Worm (Caenorhabditis elegans) whole organism, L4 larva: Measurements from ENCODE around the gene K01A12.2.
A peak's percentile ranks its signal among the peaks of the same experiment; 100 is the strongest.

Experiments
- F37D6.2 ChIP-seq: sonication (generic microtip); optimal IDR thresholded peaks from 2 replicates; lab custom pipeline; 2016; ENCODE audit warnings: mild to moderate bottlenecking, missing genetic modification characterization, missing compliant biosample characterization
- T20F7.1 ChIP-seq: fragments of 200-800 bp; sonication (Bioruptor generic); optimal IDR thresholded peaks from 2 replicates; lab custom pipeline; 2018; ENCODE audit warnings: mild to moderate bottlenecking, missing genetic modification characterization, missing compliant biosample characterization
- T26A8.4 ChIP-seq: fragments of 200-800 bp; sonication (Bioruptor generic); IDR thresholded peaks from 2 replicates; pipeline ENCODE4 v1.3.6; 2022; ENCODE audit warnings: missing genetic modification characterization, missing compliant biosample characterization
- Y105C5A.15 ChIP-seq: fragments of 200-800 bp; sonication (Bioruptor generic); IDR thresholded peaks from 2 replicates; pipeline ENCODE4 v1.3.6; 2022; ENCODE audit warnings: missing genetic modification characterization, missing compliant biosample characterization
- aha-1 ChIP-seq: fragments of 150-350 bp; peaks from one replicate; lab custom pipeline; 2014; ENCODE audit warnings: missing biosample characterization, missing genetic modification characterization
- ama-1 ChIP-seq: fragments of 150-350 bp; optimal IDR thresholded peaks from 2 replicates; lab custom pipeline; 2014; ENCODE audit warnings: inconsistent platforms, mixed read lengths
- arid-1 ChIP-seq: fragments of 200-800 bp; sonication (Bioruptor generic); conservative IDR thresholded peaks from 2 replicates; pipeline ENCODE4 v1.3.6; 2022; ENCODE audit warnings: missing genetic modification reagents, missing genetic modification characterization, missing compliant biosample characterization
- attf-4 ChIP-seq: sonication (generic microtip); optimal IDR thresholded peaks from 3 replicates; lab custom pipeline; 2017; ENCODE audit warnings: missing biosample characterization, missing genetic modification characterization
- ceh-20 ChIP-seq: fragments of 200-800 bp; sonication (Bioruptor generic); IDR thresholded peaks from 2 replicates; pipeline ENCODE4 v1.3.6; 2022; ENCODE audit warnings: missing genetic modification reagents, missing genetic modification characterization, missing compliant biosample characterization
- ceh-62 ChIP-seq: sonication (generic microtip); optimal IDR thresholded peaks from 2 replicates; lab custom pipeline; 2017; ENCODE audit warnings: missing biosample characterization, missing genetic modification characterization
- daf-16 ChIP-seq, 3 experiments: sonication (generic microtip); optimal IDR thresholded peaks; 2 replicates each; lab custom pipeline; 2016 to 2017; ENCODE audit warnings: missing genetic modification characterization in 3 of 3, missing genetic modification reagents in 3 of 3, mild to moderate bottlenecking in 2 of 3, missing compliant biosample characterization in 2 of 3, missing biosample characterization in 1 of 3, moderate library complexity in 1 of 3
- daf-19 ChIP-seq: fragments of 200-800 bp; sonication (Bioruptor generic); conservative IDR thresholded peaks from 2 replicates; pipeline ENCODE4 v1.3.6; 2022; ENCODE audit warnings: missing genetic modification characterization, missing compliant biosample characterization
- dmd-6 ChIP-seq: fragments of 200-800 bp; sonication (Bioruptor generic); IDR thresholded peaks from 2 replicates; pipeline ENCODE4 v1.3.6; 2022; ENCODE audit warnings: missing genetic modification reagents, missing genetic modification characterization, missing compliant biosample characterization
- dpl-1 ChIP-seq: fragments of 150-350 bp; optimal IDR thresholded peaks from 2 replicates; lab custom pipeline; 2014; ENCODE audit warnings: missing biosample characterization, missing genetic modification reagents, missing genetic modification characterization
- dve-1 ChIP-seq: sonication (generic microtip); optimal IDR thresholded peaks from 2 replicates; lab custom pipeline; 2017; ENCODE audit warnings: antibody characterized with exemption, mild to moderate bottlenecking, missing genetic modification characterization, missing compliant biosample characterization; ENCODE audit not compliant: insufficient read depth
- fkh-10 ChIP-seq: fragments of 150-350 bp; optimal IDR thresholded peaks from 2 replicates; lab custom pipeline; 2014; ENCODE audit warnings: missing biosample characterization, missing genetic modification reagents, missing genetic modification characterization
- hif-1 ChIP-seq, 2 experiments: sonication (generic microtip); optimal IDR thresholded peaks; 2 replicates each; lab custom pipeline; 2016 to 2017; ENCODE audit warnings: missing compliant biosample characterization in 2 of 2, missing genetic modification characterization in 2 of 2, missing genetic modification reagents in 2 of 2, missing genotype in 2 of 2, mild to moderate bottlenecking in 1 of 2
- hlh-30 ChIP-seq: sonication (generic microtip); optimal IDR thresholded peaks from 2 replicates; lab custom pipeline; 2017; ENCODE audit warnings: antibody characterized with exemption, mild to moderate bottlenecking, missing genetic modification characterization, missing compliant biosample characterization; ENCODE audit not compliant: insufficient read depth
- hmg-1.1 ChIP-seq: fragments of 200-800 bp; sonication (Bioruptor generic); IDR thresholded peaks from 2 replicates; pipeline ENCODE4 v1.3.6; 2022; ENCODE audit warnings: missing genetic modification reagents, missing genetic modification characterization, missing compliant biosample characterization
- jun-1 ChIP-seq: fragments of 150-350 bp; optimal IDR thresholded peaks from 2 replicates; lab custom pipeline; 2014; ENCODE audit warnings: missing biosample characterization, missing genetic modification reagents, missing genetic modification characterization
- lin-29 ChIP-seq: fragments of 200-800 bp; sonication (Bioruptor generic); IDR thresholded peaks from 2 replicates; pipeline ENCODE4 v1.3.6; 2022; ENCODE audit warnings: missing genetic modification reagents, missing genetic modification characterization, missing compliant biosample characterization
- lin-39 ChIP-seq: fragments of 150-350 bp; optimal IDR thresholded peaks from 2 replicates; lab custom pipeline; 2014; ENCODE audit warnings: missing biosample characterization, missing genetic modification reagents, missing genetic modification characterization
- lsy-2 ChIP-seq, 2 experiments: fragments of 150-350 bp in 1 of 2; sonication (generic microtip) in 1 of 2; optimal IDR thresholded peaks; 2 replicates each; lab custom pipeline; 2014 to 2017; ENCODE audit warnings: missing biosample characterization in 2 of 2, missing genetic modification characterization in 2 of 2
- madf-5 ChIP-seq, 2 experiments: fragments of 200-800 bp; sonication (Bioruptor generic); IDR thresholded peaks; 2 replicates each; pipeline ENCODE4 v1.3.6; 2022; ENCODE audit warnings: missing compliant biosample characterization in 2 of 2, missing genetic modification characterization in 2 of 2
- madf-9 ChIP-seq: fragments of 200-800 bp; sonication (Bioruptor generic); conservative IDR thresholded peaks from 2 replicates; pipeline ENCODE4 v1.3.6; 2022; ENCODE audit warnings: missing genetic modification reagents, missing genetic modification characterization, missing compliant biosample characterization
- mdt-29 ChIP-seq: fragments of 200-800 bp; sonication (Bioruptor generic); IDR thresholded peaks from 2 replicates; pipeline ENCODE4 v1.3.6; 2022; ENCODE audit warnings: missing genetic modification reagents, missing genetic modification characterization, missing compliant biosample characterization
- mep-1 ChIP-seq: fragments of 150-350 bp; sonication (generic microtip); optimal IDR thresholded peaks from 3 replicates; lab custom pipeline; 2014; ENCODE audit warnings: missing biosample characterization, missing genetic modification characterization
- mxl-2 ChIP-seq: fragments of 200-800 bp; sonication (Bioruptor generic); conservative IDR thresholded peaks from 2 replicates; pipeline ENCODE4 v1.3.6; 2022; ENCODE audit warnings: missing genetic modification reagents, missing genetic modification characterization, missing compliant biosample characterization
- mxl-3 ChIP-seq: fragments of 200-800 bp; sonication (Bioruptor generic); optimal IDR thresholded peaks from 2 replicates; lab custom pipeline; 2018; ENCODE audit warnings: mild to moderate bottlenecking, missing genetic modification characterization, missing compliant biosample characterization
- nhr-11 ChIP-seq: fragments of 150-350 bp; optimal IDR thresholded peaks from 2 replicates; lab custom pipeline; 2014; ENCODE audit warnings: missing biosample characterization, missing genetic modification characterization
- nhr-77 ChIP-seq: fragments of 150-350 bp; optimal IDR thresholded peaks from 2 replicates; lab custom pipeline; 2014; ENCODE audit warnings: missing biosample characterization, missing genetic modification characterization
- pha-4 ChIP-seq, 2 experiments: fragments of 150-350 bp in 1 of 2; fragments of 200-800 bp in 1 of 2; sonication (Bioruptor generic) in 1 of 2; IDR thresholded peaks in 1 of 2; optimal IDR thresholded peaks in 1 of 2; 2 replicates each; pipeline versions ENCODE4 v1.3.6 to Lab custom; 2014 to 2022; ENCODE audit warnings: missing genetic modification characterization in 2 of 2, missing genetic modification reagents in 2 of 2, missing biosample characterization in 1 of 2, missing compliant biosample characterization in 1 of 2
- php-3 ChIP-seq: fragments of 200-800 bp; sonication (Bioruptor generic); IDR thresholded peaks from 2 replicates; pipeline ENCODE4 v1.3.6; 2022; ENCODE audit warnings: missing genetic modification reagents, missing genetic modification characterization, missing compliant biosample characterization
- pqm-1 ChIP-seq: sonication (generic microtip); optimal IDR thresholded peaks from 2 replicates; lab custom pipeline; 2017; ENCODE audit warnings: missing biosample characterization, missing genetic modification characterization
- set-16 ChIP-seq: fragments of 200-800 bp; sonication (Bioruptor generic); IDR thresholded peaks from 2 replicates; pipeline ENCODE4 v1.3.6; 2022; ENCODE audit warnings: missing genetic modification reagents, missing genetic modification characterization, missing compliant biosample characterization
- spr-3 ChIP-seq: fragments of 200-800 bp; sonication (Bioruptor generic); optimal IDR thresholded peaks from 2 replicates; lab custom pipeline; 2018; ENCODE audit warnings: mild to moderate bottlenecking, missing genetic modification characterization, missing compliant biosample characterization
- tag-97 ChIP-seq: fragments of 200-800 bp; sonication (Bioruptor generic); IDR thresholded peaks from 2 replicates; pipeline ENCODE4 v1.3.6; 2022; ENCODE audit warnings: missing genetic modification characterization, missing compliant biosample characterization
- tra-1 ChIP-seq: fragments of 200-800 bp; sonication (Bioruptor generic); IDR thresholded peaks from 2 replicates; pipeline ENCODE4 v1.3.6; 2022; ENCODE audit warnings: missing genetic modification reagents, missing genetic modification characterization, missing compliant biosample characterization
- unc-130 ChIP-seq: sonication (generic microtip); optimal IDR thresholded peaks from 2 replicates; lab custom pipeline; 2016; ENCODE audit warnings: missing genetic modification reagents, missing genetic modification characterization, missing compliant biosample characterization
- unc-62 ChIP-seq, 3 experiments: fragments of 150-350 bp in 1 of 3; sonication (generic microtip); optimal IDR thresholded peaks in 2 of 3; peaks in 1 of 3; 1 replicate in 1 of 3; 2 replicates in 2 of 3; lab custom pipeline; 2014 to 2017; ENCODE audit warnings: missing biosample characterization in 3 of 3, missing genetic modification characterization in 3 of 3, missing genetic modification reagents in 3 of 3, missing genotype in 1 of 3
- zag-1 ChIP-seq: fragments of 150-350 bp; optimal IDR thresholded peaks from 2 replicates; lab custom pipeline; 2014; ENCODE audit warnings: missing biosample characterization, missing genetic modification characterization
- zfp-3 ChIP-seq: fragments of 200-800 bp; sonication (Bioruptor generic); conservative IDR thresholded peaks from 2 replicates; pipeline ENCODE4 v1.3.6; 2022; ENCODE audit warnings: missing genetic modification reagents, missing genetic modification characterization, missing compliant biosample characterization
- zip-11 ChIP-seq: fragments of 200-800 bp; sonication (Bioruptor generic); IDR thresholded peaks from 2 replicates; pipeline ENCODE4 v1.3.6; 2022; ENCODE audit warnings: missing genetic modification characterization, missing compliant biosample characterization
- ztf-11 ChIP-seq: fragments of 150-350 bp; optimal IDR thresholded peaks from 2 replicates; lab custom pipeline; 2014; ENCODE audit warnings: missing biosample characterization, missing genetic modification characterization

Gene K01A12.2

ce11 chrX:8567166-8567565 is 46.0 kb upstream of the K01A12.2 start (continued):
- TF ChIP-seq php-3 (peak; percentile 95), ceh-20 (GFP tag; lab: Robert Waterston, UW) (peak; percentile 63; the same call in 1 of the 2 replicates), unc-62 (GFP tag; optimal IDR thresholded peaks at IDR 0.05 in 1 of 2; lab: Kevin White, UChicago) (peak; percentile 80 to 81), unc-62 (tag; optimal IDR thresholded peaks at IDR 0.05; lab: Kevin White, UChicago) (no peak), hlh-30 (tag; lab: Kevin White, UChicago) (peak; percentile 38), tra-1 (GFP tag; lab: Robert Waterston, UW) (peak; percentile 100), set-16 (GFP tag; lab: Robert Waterston, UW) (no peak)

ce11 chrX:8567823-8568314 is 45.3 kb upstream of the K01A12.2 start:
- TF ChIP-seq pha-4 (GFP tag; IDR thresholded peaks at IDR 0.05; lab: Robert Waterston, UW), result no peak
- no peak for TF ChIP-seq pha-4 (tag; optimal IDR thresholded peaks at IDR 0.05; lab: Kevin White, UChicago)
- no peak for TF ChIP-seq arid-1 (GFP tag; lab: Robert Waterston, UW)
- no peak for TF ChIP-seq zfp-3 (GFP tag; lab: Robert Waterston, UW)
- TF ChIP-seq dve-1 (tag; lab: Kevin White, UChicago), result peak; percentile 21
- TF ChIP-seq spr-3, result no peak
- TF ChIP-seq pqm-1 (tag; lab: Kevin White, UChicago), result peak; percentile 32
- TF ChIP-seq aha-1 (tag; lab: Kevin White, UChicago), result peak; percentile 98
- TF ChIP-seq mep-1 (tag; lab: Kevin White, UChicago), result no peak
- no peak for TF ChIP-seq daf-16 (GFP tag; optimal IDR thresholded peaks at IDR 0.05; lab: Kevin White, UChicago)
- peak; percentile 7 for TF ChIP-seq daf-16 (tag; optimal IDR thresholded peaks at IDR 0.05; lab: Kevin White, UChicago)
- no peak for TF ChIP-seq daf-19 (GFP tag; lab: Robert Waterston, UW)

DNA sequence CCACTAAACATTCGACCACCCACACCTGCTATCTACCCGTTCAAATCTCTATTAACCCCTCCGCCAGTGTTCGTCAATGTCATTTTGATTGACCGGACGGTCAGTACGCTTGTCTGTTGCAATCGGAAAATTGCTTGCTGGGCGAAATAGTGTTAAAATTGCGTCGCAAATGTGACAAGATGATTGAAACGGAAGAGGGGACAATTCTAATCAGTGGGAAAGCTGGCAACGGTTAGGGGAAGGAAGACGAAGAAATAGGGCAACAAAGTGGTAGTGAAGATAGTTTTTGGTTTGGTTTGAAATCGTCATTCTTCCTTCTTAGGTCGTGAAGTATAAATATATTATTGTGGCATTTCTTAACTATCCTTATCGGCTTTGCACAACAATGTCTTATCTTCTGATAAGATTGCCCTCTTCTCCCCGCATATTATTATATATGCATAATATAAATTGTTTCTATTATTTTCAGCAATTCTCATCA is 44.7 kb upstream of the K01A12.2 start:
- TF ChIP-seq hif-1 (tag; optimal IDR thresholded peaks at IDR 0.05; lab: Kevin White, UChicago), result no peak
- no peak for TF ChIP-seq lin-29 (GFP tag; lab: Robert Waterston, UW)
- no peak for TF ChIP-seq zag-1 (tag; lab: Kevin White, UChicago)
- TF ChIP-seq mep-1 (tag; lab: Kevin White, UChicago), result no peak
- TF ChIP-seq lin-39, result no peak
- TF ChIP-seq dmd-6 (GFP tag; lab: Robert Waterston, UW), result peak; percentile 70
- no peak for TF ChIP-seq T26A8.4 (GFP tag; lab: Robert Waterston, UW)
- no peak for TF ChIP-seq unc-130
- no peak for TF ChIP-seq mdt-29 (GFP tag; lab: Robert Waterston, UW)
- no peak for TF ChIP-seq F37D6.2 (tag; lab: Kevin White, UChicago)
- no peak for TF ChIP-seq T20F7.1 (GFP tag; lab: Kevin White, UChicago)
- no peak for TF ChIP-seq arid-1 (GFP tag; lab: Robert Waterston, UW)
- peak in 1 of 2 experiments; percentile 96 for TF ChIP-seq unc-62 (GFP tag; optimal IDR thresholded peaks at IDR 0.05 in 1 of 2; lab: Kevin White, UChicago)
- no peak for TF ChIP-seq unc-62 (tag; optimal IDR thresholded peaks at IDR 0.05; lab: Kevin White, UChicago)
- no peak for TF ChIP-seq madf-9
- no peak for TF ChIP-seq daf-16 (GFP tag; optimal IDR thresholded peaks at IDR 0.05; lab: Kevin White, UChicago)
- peak; percentile 60 for TF ChIP-seq daf-16 (tag; optimal IDR thresholded peaks at IDR 0.05; lab: Kevin White, UChicago)
- TF ChIP-seq set-16 (GFP tag; lab: Robert Waterston, UW), result no peak
- TF ChIP-seq aha-1 (tag; lab: Kevin White, UChicago), result no peak
- no peak for TF ChIP-seq mxl-2 (GFP tag; lab: Robert Waterston, UW)
- TF ChIP-seq hmg-1.1 (GFP tag; lab: Robert Waterston, UW), result no peak
- TF ChIP-seq lsy-2 (tag; optimal IDR thresholded peaks at IDR 0.05; lab: Kevin White, UChicago), result no peak
- TF ChIP-seq zip-11, result no peak
- no peak for TF ChIP-seq tag-97
- no peak for TF ChIP-seq fkh-10 (GFP tag; lab: Kevin White, UChicago)
- no peak for TF ChIP-seq attf-4 (tag; lab: Kevin White, UChicago)
- TF ChIP-seq Y105C5A.15 (GFP tag; lab: Robert Waterston, UW), result no peak
- no peak for TF ChIP-seq nhr-11 (tag; lab: Kevin White, UChicago)
- TF ChIP-seq madf-5 (GFP tag; IDR thresholded peaks at IDR 0.05; lab: Robert Waterston, UW), result no peak
- TF ChIP-seq ama-1 (lab: Kevin White, UChicago), result no peak
- peak; percentile 18 for TF ChIP-seq nhr-77 (tag; lab: Kevin White, UChicago)
- no peak for TF ChIP-seq jun-1
- TF ChIP-seq zfp-3 (GFP tag; lab: Robert Waterston, UW), result no peak
- TF ChIP-seq ztf-11 (tag; lab: Kevin White, UChicago), result no peak
- TF ChIP-seq daf-19 (GFP tag; lab: Robert Waterston, UW), result no peak
- no peak for TF ChIP-seq ceh-62 (tag; lab: Kevin White, UChicago)
- no peak for TF ChIP-seq dpl-1
- peak; percentile 51 for TF ChIP-seq mxl-3 (GFP tag; lab: Kevin White, UChicago)
